Fruit fly (Drosophila melanogaster): ENCODE measurements around the gene Nedd8.
A peak's percentile ranks its signal among the peaks of the same experiment; 100 is the strongest.

Gene Nedd8

DNA sequence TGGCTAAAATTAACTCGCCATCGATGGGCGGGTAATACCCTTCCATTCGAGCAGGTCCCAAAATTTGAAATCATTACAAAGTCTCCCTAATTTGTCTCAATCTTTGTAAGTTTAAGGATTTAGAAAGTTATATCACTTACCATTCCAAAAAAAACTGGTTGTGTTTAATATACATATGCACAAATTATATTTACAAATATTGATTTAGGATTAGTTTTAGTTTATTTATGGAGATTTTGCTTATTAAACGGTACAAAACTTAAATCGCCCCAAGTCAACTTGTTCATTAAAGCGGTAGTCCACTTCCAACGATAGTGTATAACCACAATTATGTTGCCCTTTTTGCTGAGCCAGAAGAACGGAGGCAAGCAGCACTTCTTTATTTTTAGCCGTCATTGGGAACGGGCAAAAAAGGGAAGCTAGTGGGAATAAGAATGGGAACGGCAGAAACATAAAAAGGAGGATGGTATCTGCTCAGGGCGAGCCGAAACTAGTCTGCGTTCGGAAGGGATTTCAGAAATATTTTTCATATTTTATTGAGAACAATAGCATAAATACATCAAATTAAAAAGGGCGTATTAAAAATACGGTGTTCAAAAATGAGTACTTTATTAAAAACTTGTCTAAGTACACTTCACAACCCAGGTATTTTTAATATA, 3.4 kb downstream of the Nedd8 start (continued):
- TF ChIP-seq CG3838 (GFP tag; optimal IDR thresholded peaks at IDR 0.05) (no peak), bsh (GFP tag; optimal IDR thresholded peaks at IDR 0.05) (peak; percentile 93 to 95), Rfx (GFP tag; IDR thresholded peaks at IDR 0.05) (no peak; the same call in 1 of the 2 replicates), CG1233 (GFP tag; optimal IDR thresholded peaks at IDR 0.05) (peak; percentile 61), pb (GFP tag; optimal IDR thresholded peaks at IDR 0.05) (no peak), CG4404 (GFP tag; IDR thresholded peaks at IDR 0.05) (0 out of 2 replicates have a peak, but pooled peaks have one; percentile 22), z (GFP tag; IDR thresholded peaks at IDR 0.05) (no peak), bigmax (GFP tag; optimal IDR thresholded peaks at IDR 0.05) (no peak), toy (GFP tag; IDR thresholded peaks at IDR 0.05) (no peak), CG10565 (GFP tag; optimal IDR thresholded peaks at IDR 0.05) (no peak), MBD-R2 (GFP tag; IDR thresholded peaks at IDR 0.05) (no peak), CG31365 (tag; optimal IDR thresholded peaks at IDR 0.05) (no peak), CG16813 (GFP tag; IDR thresholded peaks at IDR 0.05; ENCODE audit: partially characterized antibody) (no peak), Antp (GFP tag; optimal IDR thresholded peaks at IDR 0.05) (no peak), CG13287 (GFP tag; IDR thresholded peaks at IDR 0.05; ENCODE audit: partially characterized antibody) (no peak), Blimp-1 (GFP tag; optimal IDR thresholded peaks at IDR 0.05) (peak; percentile 81), eve (GFP tag; optimal IDR thresholded peaks at IDR 0.05) (no peak), HmgD (GFP tag; optimal IDR thresholded peaks at IDR 0.05) (no peak), CG6654 (GFP tag; optimal IDR thresholded peaks at IDR 0.05) (no peak), CG17568 (GFP tag; optimal IDR thresholded peaks at IDR 0.05) (peak; percentile 47), ase (GFP tag; IDR thresholded peaks at IDR 0.05) (no peak), HLH54F (GFP tag; optimal IDR thresholded peaks at IDR 0.05) (no peak), CG34422 (GFP tag; IDR thresholded peaks at IDR 0.05) (peak; percentile 10; the same call in 1 of the 3 replicates), nerfin-1 (tag; optimal IDR thresholded peaks at IDR 0.05) (peak; percentile 52), slbo (GFP tag; IDR thresholded peaks at IDR 0.05) (0 out of 2 replicates have a peak, but pooled peaks have one; percentile 22), crc (GFP tag; optimal IDR thresholded peaks at IDR 0.05) (no peak), CG8089 (GFP tag; optimal IDR thresholded peaks at IDR 0.05) (no peak), NC2α (GFP tag; optimal IDR thresholded peaks at IDR 0.05) (peak; percentile 12), ap (GFP tag; IDR thresholded peaks at IDR 0.05) (0 out of 2 replicates have a peak, but pooled peaks have one; percentile 3), Dbx (GFP tag; IDR thresholded peaks at IDR 0.05) (0 out of 3 replicates have a peak, but pooled peaks have one; percentile 7), hkb (optimal IDR thresholded peaks at IDR 0.05) (no peak), hkb (GFP tag; IDR thresholded peaks at IDR 0.05) (peak; percentile 69), CG10462 (GFP tag; optimal IDR thresholded peaks at IDR 0.05) (peak; percentile 19), CG7357 (GFP tag; IDR thresholded peaks at IDR 0.05) (peak; percentile 71), dpn (GFP tag; optimal IDR thresholded peaks at IDR 0.05) (peak; percentile 24 to 77), zf30C (GFP tag; optimal IDR thresholded peaks at IDR 0.05) (no peak), Eip74EF (GFP tag; optimal IDR thresholded peaks at IDR 0.05) (peak in 1 of 2 experiments; percentile 57), Drgx (GFP tag; IDR thresholded peaks at IDR 0.05) (peak; percentile 66; the same call in 1 of the 2 replicates), tin (GFP tag; optimal IDR thresholded peaks at IDR 0.05) (peak; percentile 25), Nf-YB (GFP tag; optimal IDR thresholded peaks at IDR 0.05) (peak; percentile 66), CG4820 (GFP tag; optimal IDR thresholded peaks at IDR 0.05) (peak; percentile 48), CG9215 (GFP tag; IDR thresholded peaks at IDR 0.05) (no peak), az2 (GFP tag; optimal IDR thresholded peaks at IDR 0.05) (peak; percentile 81), CG4282 (GFP tag; optimal IDR thresholded peaks at IDR 0.05) (no peak), Dip2 (GFP tag; IDR thresholded peaks at IDR 0.05) (no peak), CG14050 (GFP tag; IDR thresholded peaks at IDR 0.05) (0 out of 3 replicates have a peak, but pooled peaks have one; percentile 11), CG13424 (tag; optimal IDR thresholded peaks at IDR 0.05) (peak; percentile 91), CG30020 (tag; optimal IDR thresholded peaks at IDR 0.05) (peak; percentile 43), CG15479 (GFP tag; optimal IDR thresholded peaks at IDR 0.05) (no peak), Sox102F (GFP tag; optimal IDR thresholded peaks at IDR 0.05) (peak; percentile 85)

Data from whole organism, embryonic.